Worm (Caenorhabditis elegans) whole organism, L1 larva: ENCODE results near the gene W02H5.2.

Experiments
- C34B4.2 ChIP-seq: sonication (generic microtip); optimal IDR thresholded peaks from 2 replicates; lab custom pipeline; 2017; ENCODE audit warnings: mild to moderate bottlenecking, missing genetic modification characterization, missing compliant biosample characterization
- F16B12.6 ChIP-seq: fragments of 150-350 bp; optimal IDR thresholded peaks from 2 replicates; lab custom pipeline; 2014; ENCODE audit warnings: missing biosample characterization, missing genetic modification characterization
- Y116A8C.19 ChIP-seq: sonication (generic microtip); optimal IDR thresholded peaks from 2 replicates; lab custom pipeline; 2016; ENCODE audit warnings: missing compliant biosample characterization, missing genetic modification characterization, borderline replicate concordance
- alr-1 ChIP-seq: fragments of 200-800 bp; sonication (Bioruptor generic); optimal IDR thresholded peaks from 2 replicates; lab custom pipeline; 2018; ENCODE audit warnings: borderline replicate concordance, mild to moderate bottlenecking, missing genetic modification characterization, missing compliant biosample characterization
- ama-1 ChIP-seq: fragments of 150-350 bp; optimal IDR thresholded peaks from 2 replicates; lab custom pipeline; 2014
- ceh-8 ChIP-seq: fragments of 200-800 bp; sonication (Bioruptor generic); optimal IDR thresholded peaks from 2 replicates; lab custom pipeline; 2018; ENCODE audit warnings: mild to moderate bottlenecking, missing genetic modification characterization, moderate library complexity, missing compliant biosample characterization
- ceh-82 ChIP-seq, 3 experiments: fragments of 150-350 bp in 1 of 3; sonication (generic microtip) in 2 of 3; optimal IDR thresholded peaks; 2 replicates each; lab custom pipeline; 2014 to 2017; ENCODE audit warnings: missing biosample characterization in 3 of 3, missing genetic modification characterization in 3 of 3
- ces-1 ChIP-seq: fragments of 150-350 bp; optimal IDR thresholded peaks from 2 replicates; lab custom pipeline; 2014; ENCODE audit warnings: missing biosample characterization, missing genetic modification reagents, missing genetic modification characterization
- elt-2 ChIP-seq: sonication (generic microtip); optimal IDR thresholded peaks from 2 replicates; lab custom pipeline; 2016; ENCODE audit warnings: missing genetic modification characterization, mild to moderate bottlenecking, inconsistent platforms, missing compliant biosample characterization, missing genetic modification reagents
- ets-5 ChIP-seq: fragments of 200-800 bp; sonication (Bioruptor generic); IDR thresholded peaks from 2 replicates; pipeline ENCODE4 v1.3.6; 2022; ENCODE audit warnings: missing genetic modification characterization, missing compliant biosample characterization
- fkh-8 ChIP-seq: sonication (generic microtip); optimal IDR thresholded peaks from 2 replicates; lab custom pipeline; 2016; ENCODE audit warnings: mild to moderate bottlenecking, missing genetic modification characterization, missing compliant biosample characterization
- grh-1 ChIP-seq: fragments of 200-800 bp; sonication (Bioruptor generic); IDR thresholded peaks from 2 replicates; pipeline ENCODE4 v1.3.6; 2022; ENCODE audit warnings: missing genetic modification reagents, missing genetic modification characterization, missing compliant biosample characterization
- hlh-17 ChIP-seq: fragments of 200-800 bp; sonication (Bioruptor generic); optimal IDR thresholded peaks from 2 replicates; lab custom pipeline; 2018; ENCODE audit warnings: missing genetic modification characterization, mild to moderate bottlenecking, missing compliant biosample characterization, moderate library complexity, borderline replicate concordance
- hpl-2 ChIP-seq: fragments of 150-350 bp; optimal IDR thresholded peaks from 2 replicates; lab custom pipeline; 2014; ENCODE audit warnings: missing biosample characterization, missing genetic modification reagents, missing genetic modification characterization
- isw-1 ChIP-seq: fragments of 200-800 bp; sonication (Bioruptor generic); IDR thresholded peaks from 2 replicates; pipeline ENCODE4 v1.3.6; 2022; ENCODE audit warnings: missing genetic modification characterization, missing compliant biosample characterization
- jun-1 ChIP-seq: fragments of 150-350 bp; optimal IDR thresholded peaks from 2 replicates; lab custom pipeline; 2014; ENCODE audit warnings: missing biosample characterization, missing genetic modification reagents, missing genetic modification characterization
- lin-13 ChIP-seq: fragments of 150-350 bp; optimal IDR thresholded peaks from 2 replicates; lab custom pipeline; 2014; ENCODE audit warnings: missing biosample characterization, missing genetic modification reagents, missing genetic modification characterization
- lin-35 ChIP-seq, 2 experiments: fragments of 150-350 bp; optimal IDR thresholded peaks; 2 replicates each; lab custom pipeline; 2014; ENCODE audit warnings: missing biosample characterization in 2 of 2, missing genetic modification characterization in 2 of 2, missing genetic modification reagents in 2 of 2
- lir-3 ChIP-seq: sonication (generic microtip); optimal IDR thresholded peaks from 2 replicates; lab custom pipeline; 2016; ENCODE audit warnings: mild to moderate bottlenecking, missing genetic modification characterization, moderate library complexity, missing compliant biosample characterization; ENCODE audit not compliant: poor library complexity
- mdl-1 ChIP-seq, 2 experiments: fragments of 150-350 bp; optimal IDR thresholded peaks; 2 replicates each; lab custom pipeline; 2014 to 2017; ENCODE audit warnings: missing biosample characterization in 2 of 2, missing genetic modification characterization in 2 of 2, inconsistent platforms in 1 of 2
- mep-1 ChIP-seq: fragments of 150-350 bp; optimal IDR thresholded peaks from 2 replicates; lab custom pipeline; 2014; ENCODE audit warnings: missing biosample characterization, missing genetic modification characterization
- nhr-11 ChIP-seq: fragments of 150-350 bp; optimal IDR thresholded peaks from 2 replicates; lab custom pipeline; 2014; ENCODE audit warnings: missing biosample characterization, missing genetic modification characterization
- nhr-19 ChIP-seq: fragments of 200-800 bp; sonication (Bioruptor generic); conservative IDR thresholded peaks from 2 replicates; pipeline ENCODE4 v1.3.6; 2022; ENCODE audit warnings: missing genetic modification characterization, missing compliant biosample characterization
- nhr-20 ChIP-seq: sonication (generic microtip); optimal IDR thresholded peaks from 2 replicates; lab custom pipeline; 2016; ENCODE audit warnings: mild to moderate bottlenecking, missing genetic modification characterization, missing compliant biosample characterization
- nhr-28 ChIP-seq: fragments of 150-350 bp; optimal IDR thresholded peaks from 2 replicates; lab custom pipeline; 2014; ENCODE audit warnings: missing biosample characterization, missing genetic modification characterization
- nhr-84 ChIP-seq: sonication (generic microtip); optimal IDR thresholded peaks from 2 replicates; lab custom pipeline; 2017; ENCODE audit warnings: missing biosample characterization, missing genetic modification characterization
- pax-3 ChIP-seq: fragments of 200-800 bp; sonication (Bioruptor generic); optimal IDR thresholded peaks from 2 replicates; lab custom pipeline; 2018; ENCODE audit warnings: mild to moderate bottlenecking, missing genetic modification characterization, moderate library complexity, missing compliant biosample characterization
- pqm-1 ChIP-seq: sonication (generic microtip); optimal IDR thresholded peaks from 3 replicates; lab custom pipeline; 2017; ENCODE audit warnings: missing biosample characterization, missing genetic modification characterization
- rnt-1 ChIP-seq: sonication (generic microtip); optimal IDR thresholded peaks from 2 replicates; lab custom pipeline; 2016; ENCODE audit warnings: mild to moderate bottlenecking, missing genetic modification characterization, moderate library complexity, missing compliant biosample characterization
- snpc-4 ChIP-seq: fragments of 150-350 bp; optimal IDR thresholded peaks from 2 replicates; lab custom pipeline; 2014; ENCODE audit warnings: missing biosample characterization, missing genetic modification characterization
- snu-23 ChIP-seq: sonication (generic microtip); optimal IDR thresholded peaks from 2 replicates; lab custom pipeline; 2016; ENCODE audit warnings: missing genetic modification characterization, missing compliant biosample characterization
- sptf-1 ChIP-seq: fragments of 150-350 bp; optimal IDR thresholded peaks from 2 replicates; lab custom pipeline; 2014; ENCODE audit warnings: missing biosample characterization, missing genetic modification characterization
- sup-37 ChIP-seq: fragments of 200-800 bp; sonication (Bioruptor generic); optimal IDR thresholded peaks from 2 replicates; lab custom pipeline; 2018; ENCODE audit warnings: mild to moderate bottlenecking, missing genetic modification characterization, missing compliant biosample characterization
- unc-130 ChIP-seq: fragments of 150-350 bp; optimal IDR thresholded peaks from 2 replicates; lab custom pipeline; 2017; ENCODE audit warnings: missing biosample characterization, missing genetic modification characterization, inconsistent platforms
- unc-30 ChIP-seq: sonication (generic microtip); optimal IDR thresholded peaks from 2 replicates; lab custom pipeline; 2017; ENCODE audit warnings: missing biosample characterization, missing genetic modification characterization
- unc-62 ChIP-seq: fragments of 150-350 bp; optimal IDR thresholded peaks from 2 replicates; lab custom pipeline; 2014; ENCODE audit warnings: missing biosample characterization, missing genetic modification reagents, missing genetic modification characterization
- unc-86 ChIP-seq: sonication (generic microtip); optimal IDR thresholded peaks from 2 replicates; lab custom pipeline; 2016; ENCODE audit warnings: missing genetic modification characterization, missing compliant biosample characterization
- unc-98 ChIP-seq: fragments of 200-800 bp; sonication (Bioruptor generic); IDR thresholded peaks from 2 replicates; pipeline ENCODE4 v1.3.6; 2022; ENCODE audit warnings: missing genetic modification characterization, missing compliant biosample characterization
- xbp-1 ChIP-seq: sonication (generic microtip); optimal IDR thresholded peaks from 2 replicates; lab custom pipeline; 2016; ENCODE audit warnings: missing genetic modification characterization, missing compliant biosample characterization
- zag-1 ChIP-seq: fragments of 150-350 bp; optimal IDR thresholded peaks from 2 replicates; lab custom pipeline; 2014; ENCODE audit warnings: missing biosample characterization, missing genetic modification characterization
- zip-4 ChIP-seq: fragments of 200-800 bp; sonication (Bioruptor generic); optimal IDR thresholded peaks from 2 replicates; lab custom pipeline; 2018; ENCODE audit warnings: mild to moderate bottlenecking, missing genetic modification characterization, moderate library complexity, missing compliant biosample characterization
- ztf-4 ChIP-seq: fragments of 150-350 bp; optimal IDR thresholded peaks from 2 replicates; lab custom pipeline; 2014; ENCODE audit warnings: missing biosample characterization, missing genetic modification characterization

Gene W02H5.2

ce11 chrV:2694389-2694788 is 55.3 kb downstream of the W02H5.2 start, which contains the start of gene Y45G12B.2 (continued):
- no peak for TF ChIP-seq nhr-11 (tag; lab: Kevin White, UChicago)
- no peak for TF ChIP-seq ama-1 (lab: Kevin White, UChicago)
- TF ChIP-seq C34B4.2 = no peak
- TF ChIP-seq isw-1 (GFP tag; lab: Robert Waterston, UW) = peak; percentile 36; the same call in 1 of the 2 replicates
- TF ChIP-seq mdl-1 (tag; optimal IDR thresholded peaks at IDR 0.05; lab: Kevin White, UChicago) = peak in 1 of 2 experiments; percentile 71
- TF ChIP-seq ceh-8 (GFP tag; lab: Kevin White, UChicago) = no peak
- TF ChIP-seq Y116A8C.19 (tag; lab: Kevin White, UChicago) = no peak
- peak; percentile 55 for TF ChIP-seq unc-130
- TF ChIP-seq elt-2 = no peak
- TF ChIP-seq sup-37 = no peak
- no peak for TF ChIP-seq lir-3 (tag; lab: Kevin White, UChicago)
- TF ChIP-seq grh-1 (GFP tag; lab: Robert Waterston, UW) = peak; percentile 30; the same call in 1 of the 2 replicates
- no peak for TF ChIP-seq pax-3
- TF ChIP-seq rnt-1 = no peak
- peak; percentile 80 for TF ChIP-seq xbp-1 (tag; lab: Kevin White, UChicago)
- no peak for TF ChIP-seq alr-1 (tag; lab: Kevin White, UChicago)
- TF ChIP-seq nhr-19 (GFP tag; lab: Robert Waterston, UW) = peak; percentile 58
- no peak for TF ChIP-seq sptf-1 (tag; lab: Kevin White, UChicago)
- TF ChIP-seq hpl-2 (GFP tag; lab: Kevin White, UChicago) = no peak
- no peak for TF ChIP-seq unc-30 (tag; lab: Kevin White, UChicago)
- TF ChIP-seq nhr-84 (tag; lab: Kevin White, UChicago) = no peak
- TF ChIP-seq unc-86 (tag; lab: Kevin White, UChicago) = peak; percentile 30
- TF ChIP-seq jun-1 = peak; percentile 55
- TF ChIP-seq lin-35 (GFP tag; optimal IDR thresholded peaks at IDR 0.05; lab: Kevin White, UChicago) = peak; percentile 74 to 86
- no peak for TF ChIP-seq ets-5
- peak; percentile 63 for TF ChIP-seq lin-13 (GFP tag; lab: Kevin White, UChicago)
- TF ChIP-seq ceh-82 (tag; optimal IDR thresholded peaks at IDR 0.05; lab: Kevin White, UChicago) = peak; percentile 60 to 88 (median 63)
- peak; percentile 84 for TF ChIP-seq snu-23 (GFP tag; lab: Kevin White, UChicago)
- no peak for TF ChIP-seq zip-4
- no peak for TF ChIP-seq ztf-4
- TF ChIP-seq unc-62 (GFP tag; lab: Kevin White, UChicago) = no peak
- TF ChIP-seq mep-1 = peak; percentile 84
- TF ChIP-seq nhr-20 (tag; lab: Kevin White, UChicago) = peak; percentile 72
- TF ChIP-seq F16B12.6 (tag; lab: Kevin White, UChicago) = peak; percentile 93
- TF ChIP-seq unc-98 (GFP tag; lab: Robert Waterston, UW) = no peak
- TF ChIP-seq hlh-17 = no peak
- TF ChIP-seq fkh-8 = peak; percentile 47
- peak; percentile 21 for TF ChIP-seq snpc-4 (tag; lab: Kevin White, UChicago)
- TF ChIP-seq ces-1 = no peak
- TF ChIP-seq zag-1 (tag; lab: Kevin White, UChicago) = no peak
- no peak for TF ChIP-seq nhr-28
- TF ChIP-seq, all 84 proteins: peak for 35

- TF ChIP-seq pqm-1 (tag; lab: Kevin White, UChicago) = no peak
Observed at ce11 chrV:2695935-2696334, 56.8 kb downstream of the W02H5.2 start, which contains the start of gene Y45G12B.3. Y45G12B.3 (minus strand) TSS chrV:2696254.
